Fruit fly (Drosophila melanogaster): ENCODE results near the gene CG9014.

- TF ChIP-seq EcR (GFP tag; optimal IDR thresholded peaks at IDR 0.05) (no peak), Pif1B (GFP tag; optimal IDR thresholded peaks at IDR 0.05) (no peak), CG8301 (tag; optimal IDR thresholded peaks at IDR 0.05) (no peak), CG17806 (tag; optimal IDR thresholded peaks at IDR 0.05) (no peak), D1 (tag; optimal IDR thresholded peaks at IDR 0.05) (no peak), CG32121 (GFP tag; IDR thresholded peaks at IDR 0.05) (no peak)
These were observed 12.4 kb upstream of the CG9014 start, which contains the start of gene nur for dm6 chr2L:13735838-13736237.
